Fruit fly (Drosophila melanogaster): ENCODE measurements around the gene CG5026.

Gene CG5026

DNA sequence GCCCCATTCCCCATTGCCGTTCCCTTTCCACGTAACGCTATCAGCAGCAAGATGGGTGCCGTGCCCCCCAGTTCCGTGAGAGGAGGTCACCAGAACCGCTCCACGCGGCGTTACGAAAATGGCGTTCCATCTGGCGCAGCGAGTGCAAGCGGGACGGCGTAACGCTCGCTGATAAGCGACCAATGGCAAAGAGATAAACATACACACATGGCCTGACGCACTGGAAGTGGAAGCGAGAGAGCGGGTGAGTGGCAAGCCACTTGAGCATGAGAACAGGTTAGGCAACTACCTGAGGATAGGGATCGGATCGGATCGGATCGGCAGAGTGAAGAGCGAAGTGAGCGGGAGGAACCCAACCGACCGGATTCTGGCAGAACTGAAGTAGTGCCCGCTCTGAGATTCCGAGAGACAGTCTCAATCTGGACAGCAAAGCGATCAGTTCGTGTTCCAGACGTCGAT, 36.5 kb downstream of the CG5026 start, which contains the start of gene Doc3 (continued):
- TF ChIP-seq unc-4 (GFP tag; IDR thresholded peaks at IDR 0.05; ENCODE audit: partially characterized antibody) (no peak), CG15514 (GFP tag; optimal IDR thresholded peaks at IDR 0.05) (no peak), dm (GFP tag; optimal IDR thresholded peaks at IDR 0.05) (no peak), CG31388 (GFP tag; optimal IDR thresholded peaks at IDR 0.05) (no peak), CG3065 (GFP tag; optimal IDR thresholded peaks at IDR 0.05) (no peak), CG16863 (GFP tag; optimal IDR thresholded peaks at IDR 0.05) (no peak), psq (GFP tag; optimal IDR thresholded peaks at IDR 0.05) (no peak), Pdp1 (GFP tag; optimal IDR thresholded peaks at IDR 0.05) (peak in 1 of 2 experiments; percentile 74), CG4730 (GFP tag; IDR thresholded peaks at IDR 0.05) (no peak), CG12391 (tag; optimal IDR thresholded peaks at IDR 0.05) (no peak), CG42726 (GFP tag; IDR thresholded peaks at IDR 0.05; ENCODE audit: partially characterized antibody) (no peak), crp (GFP tag; optimal IDR thresholded peaks at IDR 0.05) (no peak), CG12769 (tag; optimal IDR thresholded peaks at IDR 0.05) (peak; percentile 79), Adf1 (GFP tag; IDR thresholded peaks at IDR 0.05) (peak; percentile 52; the same call in 1 of the 2 replicates), emc (GFP tag; optimal IDR thresholded peaks at IDR 0.05) (no peak), Dbx (GFP tag; IDR thresholded peaks at IDR 0.05) (no peak), bab2 (GFP tag; optimal IDR thresholded peaks at IDR 0.05) (no peak), Scr (GFP tag; IDR thresholded peaks at IDR 0.05; ENCODE audit: partially characterized antibody) (peak; percentile 35; the same call in 1 of the 2 replicates), CG30403 (GFP tag; optimal IDR thresholded peaks at IDR 0.05) (no peak), tll (GFP tag; optimal IDR thresholded peaks at IDR 0.05) (no peak), fru (optimal IDR thresholded peaks at IDR 0.05) (no peak), Elba2 (GFP tag; optimal IDR thresholded peaks at IDR 0.05) (no peak), Dp (GFP tag; optimal IDR thresholded peaks at IDR 0.05) (no peak), H15 (GFP tag; IDR thresholded peaks at IDR 0.05) (no peak), Lim3 (GFP tag; IDR thresholded peaks at IDR 0.05) (no peak), Med (GFP tag) (peak; percentile 67), br (optimal IDR thresholded peaks at IDR 0.05) (no peak), Sry-δ (GFP tag; optimal IDR thresholded peaks at IDR 0.05) (no peak), zen2 (GFP tag; IDR thresholded peaks at IDR 0.05; ENCODE audit: partially characterized antibody) (no peak), knrl (GFP tag; IDR thresholded peaks at IDR 0.05; ENCODE audit: partially characterized antibody) (no peak), CG18476 (GFP tag; optimal IDR thresholded peaks at IDR 0.05) (no peak), sisA (GFP tag; IDR thresholded peaks at IDR 0.05) (no peak), Mad (GFP tag; optimal IDR thresholded peaks at IDR 0.05) (no peak), CG17385 (GFP tag; optimal IDR thresholded peaks at IDR 0.05) (no peak), CG13894 (tag; optimal IDR thresholded peaks at IDR 0.05) (no peak), Side (GFP tag; optimal IDR thresholded peaks at IDR 0.05) (no peak), CG13624 (GFP tag; optimal IDR thresholded peaks at IDR 0.05) (no peak), oc (tag; optimal IDR thresholded peaks at IDR 0.05) (peak; percentile 59), dan (GFP tag; IDR thresholded peaks at IDR 0.05) (no peak), maf-S (GFP tag; optimal IDR thresholded peaks at IDR 0.05) (no peak), Asciz (GFP tag; optimal IDR thresholded peaks at IDR 0.05) (no peak), gfzf (GFP tag; optimal IDR thresholded peaks at IDR 0.05) (no peak), HLH3B (GFP tag; IDR thresholded peaks at IDR 0.05) (no peak), Lhr (GFP tag; optimal IDR thresholded peaks at IDR 0.05) (no peak), CG2120 (GFP tag; optimal IDR thresholded peaks at IDR 0.05) (no peak), CG8924 (tag; optimal IDR thresholded peaks at IDR 0.05) (no peak), zf30C (GFP tag; optimal IDR thresholded peaks at IDR 0.05) (no peak), gcm (GFP tag; optimal IDR thresholded peaks at IDR 0.05) (peak; percentile 11), CG17361 (GFP tag; IDR thresholded peaks at IDR 0.05) (no peak), Sox102F (GFP tag; optimal IDR thresholded peaks at IDR 0.05) (no peak), CG8089 (GFP tag; optimal IDR thresholded peaks at IDR 0.05) (no peak)
